Worm (Caenorhabditis elegans) whole organism, midembryonic: ENCODE data around the gene srbc-62.

Experiments used
- T22C8.4 ChIP-seq: fragments of 200-800 bp; sonication (Bioruptor generic); IDR thresholded peaks from 2 replicates; pipeline ENCODE4 v1.3.6; 2022; ENCODE audit warnings: missing genetic modification characterization, missing compliant biosample characterization
- cog-1 ChIP-seq: sonication (generic microtip); optimal IDR thresholded peaks from 2 replicates; lab custom pipeline; 2016; ENCODE audit warnings: missing genetic modification characterization, missing compliant biosample characterization
- flt-1 ChIP-seq: fragments of 200-800 bp; sonication (Bioruptor generic); IDR thresholded peaks from 2 replicates; pipeline ENCODE4 v1.3.6; 2022; ENCODE audit warnings: missing genetic modification characterization, missing compliant biosample characterization
- klf-2 ChIP-seq: fragments of 200-800 bp; sonication (Bioruptor generic); conservative IDR thresholded peaks from 2 replicates; pipeline ENCODE4 v1.3.6; 2022; ENCODE audit warnings: missing genetic modification reagents, missing genetic modification characterization, missing compliant biosample characterization
- med-1 ChIP-seq: sonication (generic microtip); optimal IDR thresholded peaks from 2 replicates; lab custom pipeline; 2017; ENCODE audit warnings: missing genetic modification characterization, mild to moderate bottlenecking, missing compliant biosample characterization, antibody characterized with exemption, missing genetic modification reagents; ENCODE audit not compliant: insufficient read depth
- ref-1 ChIP-seq: fragments of 200-800 bp; sonication (Bioruptor generic); conservative IDR thresholded peaks from 2 replicates; pipeline ENCODE4 v1.3.6; 2022; ENCODE audit warnings: missing genetic modification reagents, missing genetic modification characterization, missing compliant biosample characterization
- tab-1 ChIP-seq: fragments of 200-800 bp; sonication (Bioruptor generic); IDR thresholded peaks from 2 replicates; pipeline ENCODE4 v1.3.6; 2022; ENCODE audit warnings: missing genetic modification characterization, missing compliant biosample characterization
- ztf-23 ChIP-seq: fragments of 200-800 bp; sonication (Bioruptor generic); IDR thresholded peaks from 2 replicates; pipeline ENCODE4 v1.3.6; 2022; ENCODE audit warnings: missing genetic modification reagents, missing genetic modification characterization, missing compliant biosample characterization
- ztf-29 ChIP-seq: fragments of 200-800 bp; sonication (Bioruptor generic); IDR thresholded peaks from 2 replicates; pipeline ENCODE4 v1.3.6; 2022; ENCODE audit warnings: missing genetic modification reagents, missing genetic modification characterization, missing compliant biosample characterization

DNA sequence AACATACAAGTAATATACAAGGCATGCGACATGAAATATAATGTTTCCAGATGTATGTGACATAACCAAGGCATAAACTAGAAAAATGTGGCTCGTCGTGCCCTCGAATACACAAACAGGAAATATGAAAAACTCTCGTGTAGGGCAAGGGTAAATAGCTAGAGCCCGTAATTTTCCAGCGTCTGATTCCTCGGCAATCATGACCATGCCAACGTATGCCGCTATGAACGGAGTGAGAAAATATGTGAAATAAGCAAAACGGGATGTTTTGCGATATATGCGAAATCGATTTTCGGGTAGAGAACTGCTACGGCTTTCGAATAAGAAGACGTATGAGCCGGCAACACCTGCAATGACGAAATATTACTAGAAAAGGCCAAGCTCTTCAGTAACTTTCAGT is 7.6 kb downstream of the srbc-62 start, which contains the start of gene scl-25:
- no peak for TF ChIP-seq ref-1 (GFP tag; lab: Robert Waterston, UW)
- TF ChIP-seq cog-1 (tag; lab: Kevin White, UChicago), result no peak
- no peak for TF ChIP-seq tab-1 (GFP tag; lab: Robert Waterston, UW)
- TF ChIP-seq T22C8.4 (GFP tag; lab: Robert Waterston, UW), result no peak
- no peak for TF ChIP-seq flt-1 (GFP tag; lab: Robert Waterston, UW)
- TF ChIP-seq ztf-29 (GFP tag; lab: Robert Waterston, UW), result no peak
- TF ChIP-seq ztf-23 (GFP tag; lab: Robert Waterston, UW), result no peak
- TF ChIP-seq klf-2 (GFP tag; lab: Robert Waterston, UW), result no peak
- TF ChIP-seq med-1 (GFP tag; lab: Kevin White, UChicago), result no peak
